Fruit fly (Drosophila melanogaster): ENCODE measurements around the gene Arc42.
A peak's percentile ranks its signal among the peaks of the same experiment; 100 is the strongest.

Gene Arc42

DNA sequence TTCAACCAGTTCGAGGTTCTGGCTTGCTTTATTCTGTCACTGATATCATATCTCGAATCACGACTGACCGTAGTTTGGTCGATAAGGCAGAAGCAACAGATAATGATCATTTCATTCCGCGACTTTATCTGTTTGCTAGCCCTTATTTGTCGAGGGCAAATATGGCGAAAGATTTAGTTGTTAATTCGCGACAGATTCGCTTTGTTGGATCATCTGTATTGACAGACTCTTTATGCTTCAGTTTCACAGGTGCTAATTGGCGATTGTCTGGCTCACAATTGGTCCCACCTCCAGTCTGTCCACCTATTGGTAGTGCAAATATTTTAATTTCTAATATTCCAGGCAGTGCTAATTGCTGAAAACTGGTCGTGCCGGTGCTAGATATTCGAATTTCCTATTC, 46.8 kb downstream of the Arc42 start:
- TF ChIP-seq pdm3 (GFP tag; optimal IDR thresholded peaks at IDR 0.05) (peak; percentile 36), net (GFP tag; optimal IDR thresholded peaks at IDR 0.05) (peak; percentile 46), ss (GFP tag; optimal IDR thresholded peaks at IDR 0.05) (peak in 1 of 2 experiments; percentile 87), Hr39 (GFP tag; optimal IDR thresholded peaks at IDR 0.05) (no peak), CG3919 (GFP tag; optimal IDR thresholded peaks at IDR 0.05) (no peak), Eip75B (GFP tag; optimal IDR thresholded peaks at IDR 0.05) (peak; percentile 50), CG6792 (GFP tag; optimal IDR thresholded peaks at IDR 0.05) (peak; percentile 64), Ets21C (GFP tag; optimal IDR thresholded peaks at IDR 0.05) (no peak), fd85E (GFP tag; optimal IDR thresholded peaks at IDR 0.05) (no peak), CG9139 (GFP tag; optimal IDR thresholded peaks at IDR 0.05) (peak; percentile 32), vri (GFP tag; optimal IDR thresholded peaks at IDR 0.05) (peak; percentile 9), CG7368 (GFP tag; optimal IDR thresholded peaks at IDR 0.05) (peak; percentile 57), CG11762 (GFP tag; optimal IDR thresholded peaks at IDR 0.05; ENCODE audit: insufficient read depth) (peak; percentile 5), Hr4 (GFP tag; optimal IDR thresholded peaks at IDR 0.05) (no peak), fkh (GFP tag; optimal IDR thresholded peaks at IDR 0.05) (peak; percentile 79), CG34406 (GFP tag; optimal IDR thresholded peaks at IDR 0.05) (peak; percentile 42), salr (GFP tag; optimal IDR thresholded peaks at IDR 0.05) (peak in 1 of 2 experiments; percentile 45), CG10631 (GFP tag; optimal IDR thresholded peaks at IDR 0.05) (peak; percentile 55), spab (GFP tag; optimal IDR thresholded peaks at IDR 0.05) (peak; percentile 51), CG8632 (GFP tag; optimal IDR thresholded peaks at IDR 0.05) (peak; percentile 52), Eip78C (GFP tag) (peak; percentile 93), CG16779 (tag; optimal IDR thresholded peaks at IDR 0.05) (peak; percentile 21), CG8319 (GFP tag; optimal IDR thresholded peaks at IDR 0.05) (no peak), fd59A (GFP tag; optimal IDR thresholded peaks at IDR 0.05) (peak; percentile 33), Smox (GFP tag; optimal IDR thresholded peaks at IDR 0.05) (peak; percentile 25), Met (GFP tag; optimal IDR thresholded peaks at IDR 0.05) (peak; percentile 36), achi (GFP tag; optimal IDR thresholded peaks at IDR 0.05) (peak; percentile 28)

DNA sequence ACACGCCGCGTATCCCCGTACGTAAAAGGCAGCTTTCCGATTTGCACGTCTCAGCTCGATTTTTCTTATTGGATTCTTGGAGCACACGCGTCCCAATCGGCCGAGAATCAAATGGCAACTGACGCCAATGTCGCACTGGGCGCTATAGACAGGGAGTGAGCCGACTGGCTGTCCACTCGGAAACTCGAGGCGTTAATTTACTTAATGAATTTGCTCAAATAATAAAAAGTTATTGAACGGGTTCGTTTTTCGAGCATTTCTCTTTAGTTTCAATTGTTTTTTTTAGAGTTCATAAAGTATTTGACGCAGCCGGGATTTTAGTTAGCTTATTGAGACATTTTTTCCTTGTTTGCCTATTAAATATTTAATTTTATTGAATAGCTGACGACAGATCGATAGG, 47.7 kb downstream of the Arc42 start, which contains the start of gene CG4462:
Gene CG4462 (minus strand): TSS at position 101 of the 400 bp plus-strand sequence.
- TF ChIP-seq Hr4 (GFP tag; optimal IDR thresholded peaks at IDR 0.05) (no peak), Sox102F (GFP tag; optimal IDR thresholded peaks at IDR 0.05) (no peak), CG7368 (GFP tag; optimal IDR thresholded peaks at IDR 0.05) (no peak), ss (GFP tag; optimal IDR thresholded peaks at IDR 0.05) (no peak), fd59A (GFP tag; optimal IDR thresholded peaks at IDR 0.05) (no peak), CG6276 (GFP tag; optimal IDR thresholded peaks at IDR 0.05) (no peak), dac (GFP tag; optimal IDR thresholded peaks at IDR 0.05) (no peak), salr (GFP tag; optimal IDR thresholded peaks at IDR 0.05) (no peak), esn (GFP tag; optimal IDR thresholded peaks at IDR 0.05) (no peak), net (GFP tag; optimal IDR thresholded peaks at IDR 0.05) (no peak), eg (GFP tag; IDR thresholded peaks at IDR 0.05) (no peak), lz (GFP tag; optimal IDR thresholded peaks at IDR 0.05) (no peak), CG8319 (GFP tag; optimal IDR thresholded peaks at IDR 0.05) (no peak)

DNA sequence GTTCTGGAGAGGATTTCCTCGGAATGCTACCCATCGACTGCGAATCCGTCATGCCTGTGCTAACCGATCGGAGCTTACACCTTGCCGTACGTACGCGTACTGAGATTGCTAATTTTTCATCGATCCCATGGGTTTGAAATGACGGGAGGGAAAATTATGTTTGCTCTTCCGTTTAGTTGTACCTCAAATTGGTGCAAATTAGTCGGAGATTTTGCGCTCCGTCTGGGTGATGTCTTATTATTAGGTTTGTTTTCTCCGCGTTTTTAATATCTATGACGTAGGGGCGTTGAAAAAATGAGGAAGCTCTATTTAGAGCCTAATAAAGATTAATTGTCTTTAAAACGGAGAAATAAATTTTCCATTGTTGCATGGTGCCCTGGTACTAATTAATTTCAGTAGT, 51.0 kb downstream of the Arc42 start, which contains the start of gene CG4459:
Gene CG4459 (minus strand): TSS at position 101 of the 400 bp plus-strand sequence.
- TF ChIP-seq CG32006 (GFP tag; optimal IDR thresholded peaks at IDR 0.05) (no peak), pdm3 (GFP tag; optimal IDR thresholded peaks at IDR 0.05) (no peak), svp (GFP tag) (no peak), eg (GFP tag; IDR thresholded peaks at IDR 0.05) (no peak), OdsH (GFP tag; optimal IDR thresholded peaks at IDR 0.05) (no peak), CG31627 (GFP tag; optimal IDR thresholded peaks at IDR 0.05) (no peak)
